Fruit fly (Drosophila melanogaster): Measurements from ENCODE around the gene SmydA-9.

DNA sequence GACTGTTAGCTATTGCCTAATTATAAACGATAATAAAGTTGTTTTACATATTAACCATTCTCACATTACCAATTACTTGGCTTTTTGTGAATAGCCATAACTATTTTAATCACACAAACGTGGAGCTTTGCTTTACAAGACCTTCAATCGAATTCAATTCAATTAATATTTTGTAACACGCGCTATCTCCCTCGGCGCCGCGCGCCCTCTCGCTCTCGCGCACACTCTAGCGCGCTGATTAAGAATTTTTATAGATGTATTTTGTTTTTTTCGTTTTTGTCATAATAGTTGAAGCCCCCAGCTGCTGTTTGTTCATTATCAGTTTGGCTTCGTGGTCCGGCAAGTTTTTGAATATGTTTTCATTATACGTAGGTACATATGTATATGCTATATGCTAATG, 9.6 kb downstream of the SmydA-9 start:
- TF ChIP-seq CG8478 (optimal IDR thresholded peaks at IDR 0.05) (no peak), CTCF (optimal IDR thresholded peaks at IDR 0.05) (no peak)

Data from S2 (cell line).